Worm (Caenorhabditis elegans): ENCODE measurements around the gene C37C3.17.

C37C3.17 gene

ce11 chrV:7820270-7820669 lies 41.4 kb downstream of the C37C3.17 start, which contains the start of gene lbp-4 (continued):
- no peak for TF ChIP-seq cey-2 (tag; optimal IDR thresholded peaks at IDR 0.05; ENCODE audit: borderline replicate concordance, insufficient read depth)
- TF ChIP-seq nhr-237 (tag; optimal IDR thresholded peaks at IDR 0.05), result no peak
- TF ChIP-seq ceh-82 (tag; optimal IDR thresholded peaks at IDR 0.05), result no peak
- TF ChIP-seq pqm-1 (tag; optimal IDR thresholded peaks at IDR 0.05), result peak; percentile 56
- no peak for TF ChIP-seq daf-12 (tag; optimal IDR thresholded peaks at IDR 0.05)
- no peak for TF ChIP-seq F10B5.3 (tag; optimal IDR thresholded peaks at IDR 0.05)
- no peak for TF ChIP-seq mxl-3 (GFP tag; optimal IDR thresholded peaks at IDR 0.05)
- TF ChIP-seq lsy-2 (tag; optimal IDR thresholded peaks at IDR 0.05), result peak in 1 of 2 experiments; percentile 64
- peak; percentile 41; the same call in 1 of the 2 replicates for TF ChIP-seq dmd-6 (GFP tag; IDR thresholded peaks at IDR 0.05)
- no peak for TF ChIP-seq ZK337.2 (GFP tag; IDR thresholded peaks at IDR 0.05)

- TF ChIP-seq nhr-41 (GFP tag; IDR thresholded peaks at IDR 0.05) (no peak), fkh-10 (GFP tag; optimal IDR thresholded peaks at IDR 0.05) (peak; percentile 19)
Measured at ce11 chrV:7819585-7819984, 42.1 kb downstream of the C37C3.17 start.

ce11 chrV:7816486-7816885 lies 45.2 kb downstream of the C37C3.17 start:
- TF ChIP-seq ctbp-1 (GFP tag; IDR thresholded peaks at IDR 0.05) (0 out of 2 replicates have a peak, but pooled peaks have one; percentile 31), nhr-77 (tag; optimal IDR thresholded peaks at IDR 0.05) (no peak), ceh-20 (GFP tag; IDR thresholded peaks at IDR 0.05) (no peak), ces-1 (GFP tag; optimal IDR thresholded peaks at IDR 0.05) (peak; percentile 65), rbr-2 (tag; optimal IDR thresholded peaks at IDR 0.05) (no peak), fkh-10 (GFP tag; optimal IDR thresholded peaks at IDR 0.05) (peak; percentile 56)

- no peak for TF ChIP-seq ztf-7 (tag; optimal IDR thresholded peaks at IDR 0.05)
- TF ChIP-seq mdt-29 (GFP tag; IDR thresholded peaks at IDR 0.05), result no peak
- no peak for TF ChIP-seq snpc-1.2 (GFP tag; IDR thresholded peaks at IDR 0.05)
- no peak for TF ChIP-seq nhr-77 (tag; optimal IDR thresholded peaks at IDR 0.05)
- no peak for TF ChIP-seq F37D6.2 (tag; optimal IDR thresholded peaks at IDR 0.05)
- no peak for TF ChIP-seq ces-1 (GFP tag; optimal IDR thresholded peaks at IDR 0.05)
- no peak for TF ChIP-seq Y48G9A.11 (GFP tag; IDR thresholded peaks at IDR 0.05)
- TF ChIP-seq spr-3 (GFP tag; optimal IDR thresholded peaks at IDR 0.05), result no peak
- TF ChIP-seq nhr-10 (tag; optimal IDR thresholded peaks at IDR 0.05), result no peak
Measured at ce11 chrV:7814601-7815000, 47.1 kb downstream of the C37C3.17 start, which contains the start of gene ZK742.6. TSS of gene ZK742.6 (minus strand) at chrV:7814942.

- TF ChIP-seq pqm-1 (tag; optimal IDR thresholded peaks at IDR 0.05), result no peak
- TF ChIP-seq pha-4 (GFP tag; IDR thresholded peaks at IDR 0.05), result 0 out of 2 replicates have a peak, but pooled peaks have one; percentile 21
- no peak for TF ChIP-seq pha-4 (tag; optimal IDR thresholded peaks at IDR 0.05)
- TF ChIP-seq nhr-28 (tag; optimal IDR thresholded peaks at IDR 0.05), result peak; percentile 43
- TF ChIP-seq lin-38 (GFP tag; IDR thresholded peaks at IDR 0.05), result no peak
- TF ChIP-seq dve-1 (tag; optimal IDR thresholded peaks at IDR 0.05; ENCODE audit: insufficient read depth), result no peak
Measured at ce11 chrV:7811758-7812157, 49.9 kb downstream of the C37C3.17 start, which contains the start of gene ZK742.4. TSS of gene ZK742.4 (minus strand) at chrV:7811792.
